Fruit fly (Drosophila melanogaster): ENCODE data around the gene Nepl5.

dm6 chr2L:6411089-6411757, 30.2 kb downstream of the Nepl5 start, which contains the start of gene DIP-epsilon:
- no peak for TF ChIP-seq Myc (optimal IDR thresholded peaks at IDR 0.05)
- TF ChIP-seq tai (GFP tag; optimal IDR thresholded peaks at IDR 0.05), result no peak
- no peak for TF ChIP-seq CrebA (GFP tag; optimal IDR thresholded peaks at IDR 0.05; ENCODE audit: borderline replicate concordance)
- no peak for TF ChIP-seq Dfd (GFP tag; optimal IDR thresholded peaks at IDR 0.05)
- TF ChIP-seq jim (GFP tag; optimal IDR thresholded peaks at IDR 0.05), result no peak
- TF ChIP-seq N (GFP tag; optimal IDR thresholded peaks at IDR 0.05), result no peak
- no peak for TF ChIP-seq Abd-B (GFP tag; optimal IDR thresholded peaks at IDR 0.05)
- no peak for TF ChIP-seq Hr78 (GFP tag; optimal IDR thresholded peaks at IDR 0.05)
